Fruit fly (Drosophila melanogaster) whole organism, embryonic: ENCODE measurements around the gene CkIIbeta.

Source experiments
- Aef1 ChIP-seq: fragments of 200-800 bp; sonication (Bioruptor generic); IDR thresholded peaks from 3 replicates; pipeline ENCODE4 v1.3.6; 2022; ENCODE audit warnings: missing biosample characterization, missing genetic modification characterization
- Atf6 ChIP-seq: fragments of 200-800 bp; sonication (Bioruptor generic); IDR thresholded peaks from 2 replicates; pipeline ENCODE4 v1.3.6; 2022; ENCODE audit warnings: missing biosample characterization, missing genetic modification characterization
- C15 ChIP-seq: fragments of 200-800 bp; sonication (Bioruptor generic); IDR thresholded peaks from 3 replicates; pipeline ENCODE4 v1.3.6; 2022; ENCODE audit warnings: missing biosample characterization, missing genetic modification characterization
- CG11085 ChIP-seq: fragments of 200-800 bp; sonication (Bioruptor generic); IDR thresholded peaks from 2 replicates; pipeline ENCODE4 v1.3.6; 2022; ENCODE audit warnings: missing biosample characterization, missing genetic modification characterization
- CG12299 ChIP-seq: fragments of 200-800 bp; sonication (Bioruptor generic); optimal IDR thresholded peaks from 2 replicates; lab custom pipeline; 2018; ENCODE audit warnings: missing biosample characterization, mild to moderate bottlenecking, missing genetic modification characterization
- CG12391 ChIP-seq: fragments of 200-800 bp; sonication (Bioruptor generic); optimal IDR thresholded peaks from 3 replicates; lab custom pipeline; 2018; ENCODE audit warnings: missing biosample characterization, mild to moderate bottlenecking, missing genetic modification characterization, moderate library complexity
- CG13624 ChIP-seq: fragments of 200-800 bp; sonication (Bioruptor generic); optimal IDR thresholded peaks from 2 replicates; lab custom pipeline; 2016; ENCODE audit warnings: missing biosample characterization, missing genetic modification characterization
- CG14050 ChIP-seq: fragments of 200-800 bp; sonication (Bioruptor generic); IDR thresholded peaks from 3 replicates; pipeline ENCODE4 v1.3.6; 2022; ENCODE audit warnings: missing biosample characterization, missing genetic modification characterization
- CG14965 ChIP-seq: fragments of 200-800 bp; sonication (Bioruptor generic); optimal IDR thresholded peaks from 2 replicates; lab custom pipeline; 2016; ENCODE audit warnings: missing biosample characterization, missing genetic modification characterization, borderline replicate concordance
- CG17328 ChIP-seq: fragments of 200-800 bp; sonication (Bioruptor generic); IDR thresholded peaks from 2 replicates; pipeline ENCODE4 v1.3.6; 2022; ENCODE audit warnings: missing biosample characterization, missing genetic modification characterization
- CG31365 ChIP-seq: fragments of 200-800 bp; sonication (Bioruptor generic); optimal IDR thresholded peaks from 2 replicates; lab custom pipeline; 2018; ENCODE audit warnings: missing biosample characterization, mild to moderate bottlenecking, missing genetic modification characterization
- CG31388 ChIP-seq: fragments of 200-800 bp; sonication (Bioruptor generic); optimal IDR thresholded peaks from 2 replicates; lab custom pipeline; 2016; ENCODE audit warnings: missing biosample characterization, missing genetic modification characterization
- CG3838 ChIP-seq: fragments of 200-800 bp; sonication (Bioruptor generic); optimal IDR thresholded peaks from 3 replicates; lab custom pipeline; 2016; ENCODE audit warnings: missing biosample characterization, missing genetic modification characterization
- CG43689 ChIP-seq: fragments of 200-800 bp; sonication (Bioruptor generic); IDR thresholded peaks from 2 replicates; pipeline ENCODE4 v1.3.6; 2022; ENCODE audit warnings: missing biosample characterization, missing genetic modification characterization
- CG6254 ChIP-seq: fragments of 200-800 bp; sonication (Bioruptor generic); optimal IDR thresholded peaks from 3 replicates; lab custom pipeline; 2017; ENCODE audit warnings: mild to moderate bottlenecking, missing biosample characterization, missing genetic modification reagents, missing genetic modification characterization
- CG6654 ChIP-seq: fragments of 200-800 bp; sonication (Bioruptor generic); optimal IDR thresholded peaks from 2 replicates; lab custom pipeline; 2017; ENCODE audit warnings: missing biosample characterization, mild to moderate bottlenecking, missing genetic modification characterization
- CG6791 ChIP-seq: fragments of 200-800 bp; sonication (Bioruptor generic); IDR thresholded peaks from 3 replicates; pipeline ENCODE4 v1.3.6; 2022; ENCODE audit warnings: missing biosample characterization, missing genetic modification characterization; ENCODE audit not compliant: partially characterized antibody
- CG6813 ChIP-seq: fragments of 200-800 bp; sonication (Bioruptor generic); optimal IDR thresholded peaks from 2 replicates; lab custom pipeline; 2017; ENCODE audit warnings: missing biosample characterization, missing genetic modification characterization, mild to moderate bottlenecking, moderate library complexity, missing genetic modification reagents
- CG7357 ChIP-seq: fragments of 200-800 bp; sonication (Bioruptor generic); IDR thresholded peaks from 3 replicates; pipeline ENCODE4 v1.3.6; 2022; ENCODE audit warnings: missing biosample characterization, missing genetic modification characterization
- CG8281 ChIP-seq: fragments of 200-800 bp; sonication (Bioruptor generic); optimal IDR thresholded peaks from 2 replicates; lab custom pipeline; 2018; ENCODE audit warnings: missing biosample characterization, mild to moderate bottlenecking, missing genetic modification characterization, moderate library complexity
- CG8290 ChIP-seq, 3 experiments: fragments of 200-800 bp; sonication (Bioruptor generic); optimal IDR thresholded peaks; 2 replicates each; lab custom pipeline; 2016 to 2019; ENCODE audit warnings: missing biosample characterization in 3 of 3, missing genetic modification characterization in 3 of 3, mild to moderate bottlenecking in 2 of 3, moderate library complexity in 1 of 3
- CHES-1-like ChIP-seq: fragments of 200-800 bp; sonication (Bioruptor generic); optimal IDR thresholded peaks from 2 replicates; lab custom pipeline; 2016; ENCODE audit warnings: missing biosample characterization, missing genetic modification characterization
- CTCF ChIP-seq: fragments of 200-800 bp; sonication (Bioruptor generic); optimal IDR thresholded peaks from 2 replicates; lab custom pipeline; 2017; ENCODE audit warnings: missing biosample characterization, mild to moderate bottlenecking, missing genetic modification characterization, moderate library complexity
- H15 ChIP-seq: fragments of 200-800 bp; sonication (Bioruptor generic); IDR thresholded peaks from 3 replicates; pipeline ENCODE4 v1.3.6; 2022; ENCODE audit warnings: missing biosample characterization, missing genetic modification characterization
- Hmx ChIP-seq: fragments of 200-800 bp; sonication (Bioruptor generic); optimal IDR thresholded peaks from 2 replicates; lab custom pipeline; 2016; ENCODE audit warnings: missing biosample characterization, missing genetic modification characterization
- NFAT ChIP-seq: fragments of 200-800 bp; sonication (Bioruptor generic); IDR thresholded peaks from 2 replicates; pipeline ENCODE4 v1.3.6; 2022; ENCODE audit warnings: missing biosample characterization, missing genetic modification characterization
- PHDP ChIP-seq: fragments of 200-800 bp; sonication (Bioruptor generic); optimal IDR thresholded peaks from 3 replicates; lab custom pipeline; 2018; ENCODE audit warnings: missing biosample characterization, mild to moderate bottlenecking, missing genetic modification characterization, moderate library complexity
- Taf1 ChIP-seq: fragments of 200-800 bp; sonication (Bioruptor generic); IDR thresholded peaks from 2 replicates; pipeline ENCODE4 v1.3.6; 2022; ENCODE audit warnings: missing biosample characterization, missing genetic modification characterization
- abd-A ChIP-seq: fragments of 200-800 bp; sonication (Bioruptor generic); optimal IDR thresholded peaks from 3 replicates; lab custom pipeline; 2019; ENCODE audit warnings: missing biosample characterization, mild to moderate bottlenecking, missing genetic modification characterization, moderate library complexity
- ap ChIP-seq: fragments of 200-800 bp; sonication (Bioruptor generic); IDR thresholded peaks from 2 replicates; pipeline ENCODE4 v1.3.6; 2022; ENCODE audit warnings: missing biosample characterization, missing genetic modification characterization
- btn ChIP-seq: fragments of 200-800 bp; sonication (Bioruptor generic); optimal IDR thresholded peaks from 2 replicates; lab custom pipeline; 2016; ENCODE audit warnings: missing biosample characterization, missing genetic modification characterization
- cato ChIP-seq: fragments of 200-800 bp; sonication (Bioruptor generic); optimal IDR thresholded peaks from 2 replicates; lab custom pipeline; 2016; ENCODE audit warnings: missing biosample characterization, missing genetic modification characterization, borderline replicate concordance
- chinmo ChIP-seq: fragments of 200-800 bp; sonication (Bioruptor generic); IDR thresholded peaks from 4 replicates; pipeline ENCODE4 v1.3.6; 2022; ENCODE audit warnings: missing biosample characterization, missing genetic modification characterization; ENCODE audit not compliant: partially characterized antibody
- dm ChIP-seq: fragments of 200-800 bp; sonication (Bioruptor generic); optimal IDR thresholded peaks from 3 replicates; lab custom pipeline; 2016; ENCODE audit warnings: missing biosample characterization, missing genetic modification characterization
- dpn ChIP-seq, 2 experiments: fragments of 200-800 bp; sonication (Bioruptor generic); optimal IDR thresholded peaks; 3 replicates each; lab custom pipeline; 2016; ENCODE audit warnings: missing biosample characterization in 2 of 2, missing genetic modification characterization in 2 of 2
- dysf ChIP-seq: fragments of 200-800 bp; sonication (Bioruptor generic); IDR thresholded peaks from 3 replicates; pipeline ENCODE4 v1.3.6; 2022; ENCODE audit warnings: missing biosample characterization, missing genetic modification characterization
- esg ChIP-seq: fragments of 200-800 bp; sonication (Bioruptor generic); conservative IDR thresholded peaks from 2 replicates; pipeline ENCODE4 v1.3.6; 2022; ENCODE audit warnings: missing biosample characterization, missing genetic modification characterization
- eve ChIP-seq, 2 experiments: fragments of >200 bp; optimal IDR thresholded peaks; 2 replicates each; lab custom pipeline; 2017; ENCODE audit warnings: missing biosample characterization in 2 of 2, missing genetic modification characterization in 2 of 2
- exex ChIP-seq: fragments of 200-800 bp; sonication (Bioruptor generic); optimal IDR thresholded peaks from 4 replicates; lab custom pipeline; 2018; ENCODE audit warnings: missing biosample characterization, mild to moderate bottlenecking, missing genetic modification characterization, moderate library complexity
- fd96Cb ChIP-seq: fragments of 200-800 bp; sonication (Bioruptor generic); optimal IDR thresholded peaks from 2 replicates; lab custom pipeline; 2018; ENCODE audit warnings: missing biosample characterization, mild to moderate bottlenecking, missing genetic modification characterization, moderate library complexity
- hb ChIP-seq: fragments of 200-800 bp; sonication (Bioruptor generic); IDR thresholded peaks from 3 replicates; pipeline ENCODE4 v1.3.6; 2022; ENCODE audit warnings: missing biosample characterization, missing genetic modification characterization; ENCODE audit not compliant: partially characterized antibody
- kah ChIP-seq: fragments of 200-800 bp; sonication (Bioruptor generic); optimal IDR thresholded peaks from 2 replicates; lab custom pipeline; 2018; ENCODE audit warnings: missing biosample characterization, mild to moderate bottlenecking, missing genetic modification characterization
- lov ChIP-seq, 2 experiments: fragments of 200-800 bp in 1 of 2; fragments of >200 bp in 1 of 2; sonication (Bioruptor generic) in 1 of 2; IDR thresholded peaks in 1 of 2; optimal IDR thresholded peaks in 1 of 2; 2 replicates in 1 of 2; 3 replicates in 1 of 2; pipeline versions ENCODE4 v1.3.6 to Lab custom; 2017 to 2022; ENCODE audit warnings: missing biosample characterization in 1 of 2, missing genetic modification characterization in 1 of 2
- slbo ChIP-seq: fragments of 200-800 bp; sonication (Bioruptor generic); IDR thresholded peaks from 2 replicates; pipeline ENCODE4 v1.3.6; 2022; ENCODE audit warnings: missing biosample characterization, missing genetic modification characterization
- sob ChIP-seq: fragments of 200-800 bp; sonication (Bioruptor generic); IDR thresholded peaks from 2 replicates; pipeline ENCODE4 v1.3.6; 2022; ENCODE audit warnings: missing biosample characterization, missing genetic modification characterization
- stc ChIP-seq: fragments of 200-800 bp; sonication (Bioruptor generic); IDR thresholded peaks from 2 replicates; pipeline ENCODE4 v1.3.6; 2022; ENCODE audit warnings: missing biosample characterization, missing genetic modification characterization
- tx ChIP-seq: fragments of 200-800 bp; sonication (Bioruptor generic); optimal IDR thresholded peaks from 2 replicates; lab custom pipeline; 2016; ENCODE audit warnings: missing biosample characterization, missing genetic modification characterization
- unc-4 ChIP-seq: fragments of 200-800 bp; sonication (Bioruptor generic); IDR thresholded peaks from 2 replicates; pipeline ENCODE4 v1.3.6; 2022; ENCODE audit warnings: missing biosample characterization, missing genetic modification characterization; ENCODE audit not compliant: partially characterized antibody
- vfl ChIP-seq: fragments of 200-800 bp; sonication (Bioruptor generic); optimal IDR thresholded peaks from 2 replicates; lab custom pipeline; 2016; ENCODE audit warnings: missing biosample characterization, missing genetic modification characterization

CkIIbeta gene

dm6 chrX:11788187-11788870 is 4.0 kb upstream of the CkIIbeta start (continued):
- TF ChIP-seq CG14965 (GFP tag; lab: Kevin White, UChicago): no peak
- no peak for TF ChIP-seq CG7357 (GFP tag; lab: Robert Waterston, UW)
- TF ChIP-seq eve (GFP tag; optimal IDR thresholded peaks at IDR 0.05; lab: Kevin White, UChicago): peak in 1 of 2 experiments; percentile 71
- peak; percentile 23 for TF ChIP-seq CG31388 (GFP tag; lab: Kevin White, UChicago)
- peak; percentile 40 for TF ChIP-seq btn (GFP tag; lab: Kevin White, UChicago)
- TF ChIP-seq hb (GFP tag; lab: Robert Waterston, UW): no peak
- TF ChIP-seq CG13624 (GFP tag; lab: Kevin White, UChicago): peak; percentile 57
- TF ChIP-seq Hmx (GFP tag; lab: Kevin White, UChicago): no peak
- TF ChIP-seq CG14050 (GFP tag; lab: Robert Waterston, UW): peak; percentile 66
- TF ChIP-seq NFAT: peak; percentile 49; the same call in 1 of the 2 replicates
- TF ChIP-seq Aef1: peak; percentile 77
- TF ChIP-seq H15 (GFP tag; lab: Robert Waterston, UW): peak; percentile 63; the same call in 1 of the 3 replicates
- peak; percentile 9 for TF ChIP-seq CG6654
- no peak for TF ChIP-seq CG6813 (GFP tag; lab: Kevin White, UChicago)
- peak; percentile 79 for TF ChIP-seq slbo
- no peak for TF ChIP-seq lov (optimal IDR thresholded peaks at IDR 0.05; lab: Kevin White, UChicago)
- TF ChIP-seq lov (GFP tag; IDR thresholded peaks at IDR 0.05; lab: Robert Waterston, UW): no peak
- TF ChIP-seq CG31365 (tag; lab: Kevin White, UChicago): no peak
- peak; percentile 78 for TF ChIP-seq stc
- peak; percentile 67 for TF ChIP-seq Atf6 (GFP tag; lab: Robert Waterston, UW)
- peak; percentile 9 for TF ChIP-seq CTCF (GFP tag; lab: Kevin White, UChicago)
- TF ChIP-seq Taf1: 0 out of 2 replicates have a peak, but pooled peaks have one; percentile 17
- peak; percentile 82 for TF ChIP-seq dysf
- TF ChIP-seq dm (GFP tag; lab: Kevin White, UChicago): no peak
- peak; percentile 75 for TF ChIP-seq ap (GFP tag; lab: Robert Waterston, UW)
- no peak for TF ChIP-seq chinmo (GFP tag; lab: Robert Waterston, UW)
- TF ChIP-seq esg (GFP tag; lab: Robert Waterston, UW): peak; percentile 68
- peak; percentile 28 for TF ChIP-seq vfl (GFP tag; lab: Kevin White, UChicago)
- TF ChIP-seq abd-A (tag; lab: Kevin White, UChicago): no peak
- TF ChIP-seq CG3838 (GFP tag; lab: Kevin White, UChicago): peak; percentile 31
- TF ChIP-seq CG17328 (GFP tag; lab: Robert Waterston, UW): peak; percentile 76
- TF ChIP-seq tx (GFP tag; lab: Kevin White, UChicago): peak; percentile 33
- TF ChIP-seq CG12391: peak; percentile 79
- no peak for TF ChIP-seq CG11085 (GFP tag; lab: Robert Waterston, UW)
- TF ChIP-seq kah (GFP tag; lab: Kevin White, UChicago): peak; percentile 22
- TF ChIP-seq C15 (GFP tag; lab: Robert Waterston, UW): no peak
- TF ChIP-seq dpn (GFP tag; optimal IDR thresholded peaks at IDR 0.05; lab: Kevin White, UChicago): peak; percentile 55 to 67
- TF ChIP-seq CG8290 (GFP tag; optimal IDR thresholded peaks at IDR 0.05; lab: Kevin White, UChicago): no peak
- TF ChIP-seq CG8290 (tag; optimal IDR thresholded peaks at IDR 0.05; lab: Kevin White, UChicago): peak in 1 of 2 experiments; percentile 55
- TF ChIP-seq cato (GFP tag; lab: Kevin White, UChicago): peak; percentile 8
- TF ChIP-seq CG12299 (tag; lab: Kevin White, UChicago): no peak
- TF ChIP-seq fd96Cb (tag; lab: Kevin White, UChicago): peak; percentile 64
- peak; percentile 52 for TF ChIP-seq CG6254 (GFP tag; lab: Kevin White, UChicago)
- TF ChIP-seq unc-4 (GFP tag; lab: Robert Waterston, UW): no peak
- TF ChIP-seq exex (tag; lab: Kevin White, UChicago): no peak
- peak; percentile 75 for TF ChIP-seq sob
- peak; percentile 20 for TF ChIP-seq CG8281 (tag; lab: Kevin White, UChicago)
- peak; percentile 75 for TF ChIP-seq PHDP
- TF ChIP-seq CHES-1-like: peak; percentile 24
- peak; percentile 9; the same call in 1 of the 2 replicates for TF ChIP-seq CG43689 (GFP tag; lab: Robert Waterston, UW)
- no peak for TF ChIP-seq CG6791 (GFP tag; lab: Robert Waterston, UW)
